Worm (Caenorhabditis elegans) whole organism, late embryonic: ENCODE data around the gene add-2.
A peak's percentile ranks its signal among the peaks of the same experiment; 100 is the strongest.

Experiments used
- C38D4.7 ChIP-seq: fragments of 200-800 bp; sonication (Bioruptor generic); optimal IDR thresholded peaks from 2 replicates; lab custom pipeline; 2018; ENCODE audit warnings: mild to moderate bottlenecking, missing genetic modification characterization, moderate library complexity, missing compliant biosample characterization
- K02D7.2 ChIP-seq: sonication (generic microtip); optimal IDR thresholded peaks from 2 replicates; lab custom pipeline; 2017; ENCODE audit warnings: mild to moderate bottlenecking, missing genetic modification characterization, missing compliant biosample characterization
- K09A11.1 ChIP-seq: sonication (generic microtip); optimal IDR thresholded peaks from 2 replicates; lab custom pipeline; 2017; ENCODE audit warnings: antibody characterized with exemption, mild to moderate bottlenecking, missing genetic modification characterization, missing compliant biosample characterization; ENCODE audit not compliant: insufficient read depth
- ama-1 ChIP-seq: fragments of 150-350 bp; optimal IDR thresholded peaks from 2 replicates; lab custom pipeline; 2014
- ceh-14 ChIP-seq: sonication (generic microtip); optimal IDR thresholded peaks from 2 replicates; lab custom pipeline; 2016; ENCODE audit warnings: missing genotype, missing genetic modification characterization, missing compliant biosample characterization
- ceh-18 ChIP-seq: sonication (generic microtip); optimal IDR thresholded peaks from 2 replicates; lab custom pipeline; 2016; ENCODE audit warnings: missing genetic modification characterization, missing compliant biosample characterization
- ceh-2 ChIP-seq: sonication (generic microtip); optimal IDR thresholded peaks from 2 replicates; lab custom pipeline; 2016; ENCODE audit warnings: missing genotype, missing genetic modification characterization, missing compliant biosample characterization
- ceh-22 ChIP-seq: sonication (generic microtip); optimal IDR thresholded peaks from 2 replicates; lab custom pipeline; 2017; ENCODE audit warnings: missing biosample characterization, missing genetic modification characterization
- ceh-34 ChIP-seq: sonication (generic microtip); optimal IDR thresholded peaks from 2 replicates; lab custom pipeline; 2016; ENCODE audit warnings: mild to moderate bottlenecking, missing genetic modification characterization, missing compliant biosample characterization
- ceh-48 ChIP-seq: sonication (generic microtip); optimal IDR thresholded peaks from 2 replicates; lab custom pipeline; 2016; ENCODE audit warnings: missing genetic modification characterization, inconsistent platforms, missing compliant biosample characterization
- ceh-9 ChIP-seq: sonication (generic microtip); optimal IDR thresholded peaks from 2 replicates; lab custom pipeline; 2016; ENCODE audit warnings: mild to moderate bottlenecking, missing genetic modification characterization, inconsistent platforms, missing compliant biosample characterization
- che-1 ChIP-seq: sonication (generic microtip); optimal IDR thresholded peaks from 2 replicates; lab custom pipeline; 2016; ENCODE audit warnings: mild to moderate bottlenecking, missing genetic modification characterization, missing compliant biosample characterization
- dmd-4 ChIP-seq: sonication (generic microtip); optimal IDR thresholded peaks from 2 replicates; lab custom pipeline; 2016; ENCODE audit warnings: borderline replicate concordance, missing genetic modification characterization, missing compliant biosample characterization
- dve-1 ChIP-seq: sonication (generic microtip); optimal IDR thresholded peaks from 2 replicates; lab custom pipeline; 2017; ENCODE audit warnings: antibody characterized with exemption, mild to moderate bottlenecking, missing genetic modification characterization, missing compliant biosample characterization
- elt-2 ChIP-seq: sonication (generic microtip); optimal IDR thresholded peaks from 2 replicates; lab custom pipeline; 2016; ENCODE audit warnings: missing genetic modification reagents, missing genetic modification characterization, missing compliant biosample characterization
- elt-4 ChIP-seq: sonication (generic microtip); optimal IDR thresholded peaks from 2 replicates; lab custom pipeline; 2016; ENCODE audit warnings: missing genetic modification characterization, missing compliant biosample characterization
- ets-4 ChIP-seq: sonication (generic microtip); optimal IDR thresholded peaks from 2 replicates; lab custom pipeline; 2016; ENCODE audit warnings: missing genetic modification characterization, missing compliant biosample characterization
- fax-1 ChIP-seq: sonication (generic microtip); optimal IDR thresholded peaks from 2 replicates; lab custom pipeline; 2016; ENCODE audit warnings: missing genotype, missing genetic modification characterization, missing compliant biosample characterization
- fkh-6 ChIP-seq: sonication (generic microtip); optimal IDR thresholded peaks from 2 replicates; lab custom pipeline; 2016; ENCODE audit warnings: missing genetic modification characterization, missing compliant biosample characterization
- hlh-15 ChIP-seq: sonication (generic microtip); optimal IDR thresholded peaks from 2 replicates; lab custom pipeline; 2016; ENCODE audit warnings: missing genetic modification characterization, missing compliant biosample characterization
- hlh-30 ChIP-seq: sonication (generic microtip); optimal IDR thresholded peaks from 2 replicates; lab custom pipeline; 2017; ENCODE audit warnings: antibody characterized with exemption, missing genetic modification characterization, missing compliant biosample characterization; ENCODE audit not compliant: insufficient read depth
- hlh-6 ChIP-seq: sonication (generic microtip); optimal IDR thresholded peaks from 2 replicates; lab custom pipeline; 2016; ENCODE audit warnings: missing genotype, missing genetic modification characterization, missing compliant biosample characterization
- lim-6 ChIP-seq: sonication (generic microtip); optimal IDR thresholded peaks from 2 replicates; lab custom pipeline; 2016; ENCODE audit warnings: missing genetic modification characterization, missing compliant biosample characterization
- lin-11 ChIP-seq: fragments of 200-800 bp; sonication (Bioruptor generic); optimal IDR thresholded peaks from 2 replicates; lab custom pipeline; 2018; ENCODE audit warnings: mild to moderate bottlenecking, missing genetic modification characterization, missing compliant biosample characterization
- nfya-1 ChIP-seq: sonication (generic microtip); optimal IDR thresholded peaks from 2 replicates; lab custom pipeline; 2017; ENCODE audit warnings: missing genetic modification characterization, mild to moderate bottlenecking, missing compliant biosample characterization, antibody characterized with exemption, moderate library complexity
- nhr-11 ChIP-seq: fragments of 150-350 bp; optimal IDR thresholded peaks from 2 replicates; lab custom pipeline; 2014; ENCODE audit warnings: missing biosample characterization, missing genetic modification characterization
- nhr-232 ChIP-seq: sonication (generic microtip); optimal IDR thresholded peaks from 2 replicates; lab custom pipeline; 2016; ENCODE audit warnings: missing genetic modification characterization, missing compliant biosample characterization
- npax-4 ChIP-seq: sonication (generic microtip); optimal IDR thresholded peaks from 2 replicates; lab custom pipeline; 2016; ENCODE audit warnings: missing genetic modification characterization, missing compliant biosample characterization
- odd-2 ChIP-seq: sonication (generic microtip); optimal IDR thresholded peaks from 2 replicates; lab custom pipeline; 2017; ENCODE audit warnings: antibody characterized with exemption, mild to moderate bottlenecking, missing genetic modification characterization, missing compliant biosample characterization
- pag-3 ChIP-seq: sonication (generic microtip); optimal IDR thresholded peaks from 2 replicates; lab custom pipeline; 2016; ENCODE audit warnings: missing compliant biosample characterization, missing genetic modification characterization, borderline replicate concordance
- pax-1 ChIP-seq: fragments of 150-350 bp; optimal IDR thresholded peaks from 2 replicates; lab custom pipeline; 2014; ENCODE audit warnings: missing biosample characterization, missing genetic modification characterization
- pha-2 ChIP-seq: sonication (generic microtip); optimal IDR thresholded peaks from 2 replicates; lab custom pipeline; 2017; ENCODE audit warnings: mild to moderate bottlenecking, missing genetic modification characterization, missing compliant biosample characterization
- pqm-1 ChIP-seq: sonication (generic microtip); optimal IDR thresholded peaks from 2 replicates; lab custom pipeline; 2016; ENCODE audit warnings: missing genetic modification characterization, missing compliant biosample characterization
- pros-1 ChIP-seq: fragments of 150-350 bp; optimal IDR thresholded peaks from 2 replicates; lab custom pipeline; 2014; ENCODE audit warnings: missing biosample characterization, missing genetic modification reagents, missing genetic modification characterization
- rnt-1 ChIP-seq: sonication (generic microtip); optimal IDR thresholded peaks from 2 replicates; lab custom pipeline; 2016; ENCODE audit warnings: missing genetic modification characterization, missing compliant biosample characterization
- sdc-2 ChIP-seq: sonication (generic microtip); optimal IDR thresholded peaks from 2 replicates; lab custom pipeline; 2016; ENCODE audit warnings: missing genotype, missing genetic modification characterization, missing compliant biosample characterization
- syd-9 ChIP-seq: sonication (generic microtip); optimal IDR thresholded peaks from 2 replicates; lab custom pipeline; 2016; ENCODE audit warnings: mild to moderate bottlenecking, missing genetic modification characterization, moderate library complexity, missing compliant biosample characterization
- tbx-2 ChIP-seq: sonication (generic microtip); optimal IDR thresholded peaks from 2 replicates; lab custom pipeline; 2016; ENCODE audit warnings: missing genetic modification characterization, missing compliant biosample characterization
- unc-3 ChIP-seq, 2 experiments: fragments of 200-800 bp in 1 of 2; sonication (Bioruptor generic) in 1 of 2; sonication (generic microtip) in 1 of 2; conservative IDR thresholded peaks in 1 of 2; optimal IDR thresholded peaks in 1 of 2; 2 replicates each; pipeline versions ENCODE4 v1.3.6 to Lab custom; 2016 to 2022; ENCODE audit warnings: missing compliant biosample characterization in 2 of 2, missing genetic modification characterization in 2 of 2, missing genetic modification reagents in 1 of 2
- unc-42 ChIP-seq: sonication (generic microtip); optimal IDR thresholded peaks from 2 replicates; lab custom pipeline; 2016; ENCODE audit warnings: missing genotype, missing genetic modification characterization, missing compliant biosample characterization
- unc-55 ChIP-seq: sonication (generic microtip); optimal IDR thresholded peaks from 2 replicates; lab custom pipeline; 2017; ENCODE audit warnings: missing biosample characterization, missing genetic modification reagents, missing genetic modification characterization
- unc-86 ChIP-seq: sonication (generic microtip); optimal IDR thresholded peaks from 2 replicates; lab custom pipeline; 2016; ENCODE audit warnings: missing genetic modification characterization, missing compliant biosample characterization
- zip-5 ChIP-seq: sonication (generic microtip); optimal IDR thresholded peaks from 2 replicates; lab custom pipeline; 2016; ENCODE audit warnings: missing genetic modification characterization, missing compliant biosample characterization
- ztf-16 ChIP-seq: sonication (generic microtip); optimal IDR thresholded peaks from 2 replicates; lab custom pipeline; 2017; ENCODE audit warnings: missing genetic modification characterization, missing compliant biosample characterization

Gene add-2

ce11 chrV:12001747-12002456 is 11.3 kb downstream of the add-2 start, which contains the start of gene gcy-33 (continued):
- no peak for TF ChIP-seq unc-55
- peak; percentile 94 for TF ChIP-seq nhr-232 (tag; lab: Kevin White, UChicago)
- TF ChIP-seq nfya-1 (tag; lab: Kevin White, UChicago): peak; percentile 87
- no peak for TF ChIP-seq ama-1
- TF ChIP-seq fkh-6 (tag; lab: Kevin White, UChicago): peak; percentile 93
- peak; percentile 86 for TF ChIP-seq dmd-4 (tag; lab: Kevin White, UChicago)
- peak; percentile 93 for TF ChIP-seq che-1 (tag; lab: Kevin White, UChicago)
- no peak for TF ChIP-seq pax-1 (tag; lab: Kevin White, UChicago)
- no peak for TF ChIP-seq nhr-11 (tag; lab: Kevin White, UChicago)
- peak; percentile 77 for TF ChIP-seq zip-5 (tag; lab: Kevin White, UChicago)
- TF ChIP-seq lim-6 (tag; lab: Kevin White, UChicago): peak; percentile 68
- peak; percentile 91 for TF ChIP-seq C38D4.7
- TF ChIP-seq unc-3 (GFP tag; conservative IDR thresholded peaks at IDR 0.05; lab: Robert Waterston, UW): peak; percentile 95
- TF ChIP-seq unc-3 (tag; optimal IDR thresholded peaks at IDR 0.05; lab: Kevin White, UChicago): peak; percentile 94
- peak; percentile 39 for TF ChIP-seq pros-1 (tag; lab: Kevin White, UChicago)
- peak; percentile 86 for TF ChIP-seq hlh-30
- TF ChIP-seq K09A11.1 (tag; lab: Kevin White, UChicago): peak; percentile 70
- peak; percentile 88 for TF ChIP-seq fax-1 (tag; lab: Kevin White, UChicago)

- no peak for TF ChIP-seq ceh-2
These were observed 15.8 kb downstream of the add-2 start for ce11 chrV:11997403-11997802.

- TF ChIP-seq ceh-48 (tag; lab: Kevin White, UChicago): no peak
- no peak for TF ChIP-seq ceh-22 (tag; lab: Kevin White, UChicago)
- TF ChIP-seq lim-6 (tag; lab: Kevin White, UChicago): no peak
- TF ChIP-seq zip-5 (tag; lab: Kevin White, UChicago): no peak
- no peak for TF ChIP-seq elt-2
These were observed 17.3 kb downstream of the add-2 start, which contains the start of gene C52E4.12 for ce11 chrV:11995862-11996261. C52E4.12 (plus strand) TSS chrV:11996162.

- TF ChIP-seq ceh-18 (tag; lab: Kevin White, UChicago): no peak
- no peak for TF ChIP-seq odd-2 (tag; lab: Kevin White, UChicago)
- no peak for TF ChIP-seq syd-9
- TF ChIP-seq unc-55: no peak
- no peak for TF ChIP-seq elt-4
- TF ChIP-seq K02D7.2: no peak
- peak; percentile 32 for TF ChIP-seq nfya-1 (tag; lab: Kevin White, UChicago)
- no peak for TF ChIP-seq zip-5 (tag; lab: Kevin White, UChicago)
- no peak for TF ChIP-seq pqm-1 (tag; lab: Kevin White, UChicago)
- no peak for TF ChIP-seq ceh-14 (tag; lab: Kevin White, UChicago)
- no peak for TF ChIP-seq elt-2
- TF ChIP-seq nhr-11 (tag; lab: Kevin White, UChicago): no peak
- TF ChIP-seq pag-3 (tag; lab: Kevin White, UChicago): no peak
- TF ChIP-seq hlh-15 (tag; lab: Kevin White, UChicago): no peak
- TF ChIP-seq ztf-16 (tag; lab: Kevin White, UChicago): no peak
- TF ChIP-seq tbx-2 (tag; lab: Kevin White, UChicago): peak; percentile 17
- TF ChIP-seq ceh-9 (tag; lab: Kevin White, UChicago): no peak
- no peak for TF ChIP-seq rnt-1 (tag; lab: Kevin White, UChicago)
- TF ChIP-seq lim-6 (tag; lab: Kevin White, UChicago): no peak
- no peak for TF ChIP-seq pha-2 (tag; lab: Kevin White, UChicago)
- no peak for TF ChIP-seq npax-4 (tag; lab: Kevin White, UChicago)
- TF ChIP-seq unc-86 (tag; lab: Kevin White, UChicago): no peak
- TF ChIP-seq ceh-34 (tag; lab: Kevin White, UChicago): peak; percentile 9
- no peak for TF ChIP-seq unc-42 (tag; lab: Kevin White, UChicago)
- no peak for TF ChIP-seq hlh-6 (tag; lab: Kevin White, UChicago)
- TF ChIP-seq ets-4 (tag; lab: Kevin White, UChicago): no peak
- TF ChIP-seq pros-1 (tag; lab: Kevin White, UChicago): no peak
- TF ChIP-seq sdc-2 (tag; lab: Kevin White, UChicago): peak; percentile 1
- TF ChIP-seq dve-1 (tag; lab: Kevin White, UChicago): no peak
- no peak for TF ChIP-seq lin-11 (tag; lab: Kevin White, UChicago)
These were observed 19.4 kb downstream of the add-2 start, which contains the start of the genes cyl-1 and C52E4.7 for ce11 chrV:11993706-11994345. cyl-1 (minus strand) TSS chrV:11993723. C52E4.7 (plus strand) TSS chrV:11994295.
